Worm (Caenorhabditis elegans) whole organism, L3 larva: ENCODE data around the gene K09F6.7.

Experiments
- elt-2 ChIP-seq: sonication (generic microtip); optimal IDR thresholded peaks from 2 replicates; lab custom pipeline; 2016; ENCODE audit warnings: missing genetic modification reagents, mild to moderate bottlenecking, missing genetic modification characterization, missing compliant biosample characterization
- jun-1 ChIP-seq: fragments of 150-350 bp; optimal IDR thresholded peaks from 2 replicates; lab custom pipeline; 2014; ENCODE audit warnings: missing biosample characterization, missing genetic modification reagents, missing genetic modification characterization
- pqm-1 ChIP-seq: fragments of 150-350 bp; optimal IDR thresholded peaks from 2 replicates; lab custom pipeline; 2017; ENCODE audit warnings: missing biosample characterization, missing genetic modification characterization, inconsistent platforms
- snpc-4 ChIP-seq: fragments of 150-350 bp; optimal IDR thresholded peaks from 2 replicates; lab custom pipeline; 2014; ENCODE audit warnings: missing biosample characterization, missing genetic modification characterization
- unc-62 ChIP-seq: fragments of 150-350 bp; sonication (generic microtip); optimal IDR thresholded peaks from 4 replicates; lab custom pipeline; 2014; ENCODE audit warnings: missing biosample characterization, missing genetic modification reagents, missing genetic modification characterization

- TF ChIP-seq elt-2 (tag; lab: Kevin White, UChicago) = peak; percentile 56
- TF ChIP-seq pqm-1 = peak; percentile 59
- TF ChIP-seq snpc-4 (tag; lab: Kevin White, UChicago) = no peak
- no peak for TF ChIP-seq unc-62
- TF ChIP-seq jun-1 (tag; lab: Kevin White, UChicago) = no peak
Observed at ce11 chrII:2305507-2305906, 13.6 kb upstream of the K09F6.7 start.
